Worm (Caenorhabditis elegans) whole organism, L2 larva: ENCODE data around the gene ZK1010.5.
A peak's percentile ranks its signal among the peaks of the same experiment; 100 is the strongest.

Experiments used
- C34F6.9 ChIP-seq: fragments of 150-350 bp; optimal IDR thresholded peaks from 2 replicates; lab custom pipeline; 2014; ENCODE audit warnings: missing biosample characterization, missing genetic modification characterization
- R02D3.7 ChIP-seq: fragments of 150-350 bp; optimal IDR thresholded peaks from 2 replicates; lab custom pipeline; 2014; ENCODE audit warnings: missing biosample characterization, missing genetic modification characterization
- Y55F3AM.14 ChIP-seq: fragments of 200-800 bp; sonication (Bioruptor generic); optimal IDR thresholded peaks from 2 replicates; lab custom pipeline; 2018; ENCODE audit warnings: mild to moderate bottlenecking, missing genetic modification characterization, missing compliant biosample characterization
- ZK546.5 ChIP-seq: sonication (generic microtip); optimal IDR thresholded peaks from 2 replicates; lab custom pipeline; 2017; ENCODE audit warnings: missing biosample characterization, missing genetic modification characterization
- aly-2 ChIP-seq: fragments of 150-350 bp; optimal IDR thresholded peaks from 2 replicates; lab custom pipeline; 2014; ENCODE audit warnings: missing biosample characterization, missing genetic modification characterization
- ama-1 ChIP-seq: fragments of 150-350 bp; optimal IDR thresholded peaks from 2 replicates; lab custom pipeline; 2018; ENCODE audit warnings: inconsistent platforms
- blmp-1 ChIP-seq: sonication (generic microtip); optimal IDR thresholded peaks from 2 replicates; lab custom pipeline; 2017; ENCODE audit warnings: missing genetic modification characterization, mild to moderate bottlenecking, missing compliant biosample characterization, antibody characterized with exemption, moderate library complexity; ENCODE audit not compliant: insufficient read depth
- ceh-16 ChIP-seq: fragments of 150-350 bp; optimal IDR thresholded peaks from 2 replicates; lab custom pipeline; 2014; ENCODE audit warnings: missing biosample characterization, missing genetic modification characterization
- crh-2 ChIP-seq: sonication (generic microtip); optimal IDR thresholded peaks from 2 replicates; lab custom pipeline; 2017; ENCODE audit warnings: missing biosample characterization, missing genetic modification characterization
- dmd-4 ChIP-seq: sonication (generic microtip); optimal IDR thresholded peaks from 2 replicates; lab custom pipeline; 2017; ENCODE audit warnings: missing biosample characterization, missing genetic modification characterization
- egl-27 ChIP-seq: sonication (generic microtip); optimal IDR thresholded peaks from 3 replicates; lab custom pipeline; 2017; ENCODE audit warnings: missing biosample characterization, missing genetic modification reagents, missing genetic modification characterization
- elt-1 ChIP-seq: fragments of 150-350 bp; optimal IDR thresholded peaks from 2 replicates; lab custom pipeline; 2014; ENCODE audit warnings: missing biosample characterization, missing genetic modification characterization
- fos-1 ChIP-seq: fragments of 150-350 bp; optimal IDR thresholded peaks from 2 replicates; lab custom pipeline; 2014; ENCODE audit warnings: missing biosample characterization, missing genetic modification characterization
- lin-11 ChIP-seq: fragments of 150-350 bp; sonication (generic microtip); optimal IDR thresholded peaks from 2 replicates; lab custom pipeline; 2014; ENCODE audit warnings: missing biosample characterization, missing genetic modification characterization, inconsistent platforms, mixed read lengths
- lin-13 ChIP-seq: fragments of 150-350 bp; optimal IDR thresholded peaks from 2 replicates; lab custom pipeline; 2014; ENCODE audit warnings: missing biosample characterization, missing genetic modification reagents, missing genetic modification characterization
- lin-39 ChIP-seq: fragments of 150-350 bp; optimal IDR thresholded peaks from 2 replicates; lab custom pipeline; 2014; ENCODE audit warnings: missing biosample characterization, missing genetic modification reagents, missing genetic modification characterization
- lsy-2 ChIP-seq, 2 experiments: fragments of 150-350 bp in 1 of 2; sonication (generic microtip) in 1 of 2; optimal IDR thresholded peaks; 2 replicates each; lab custom pipeline; 2014 to 2017; ENCODE audit warnings: missing biosample characterization in 2 of 2, missing genetic modification characterization in 2 of 2
- mab-5 ChIP-seq: fragments of 150-350 bp; optimal IDR thresholded peaks from 2 replicates; lab custom pipeline; 2014; ENCODE audit warnings: missing biosample characterization, missing genetic modification characterization
- mbf-1 ChIP-seq: sonication (generic microtip); optimal IDR thresholded peaks from 2 replicates; lab custom pipeline; 2017; ENCODE audit warnings: missing biosample characterization, missing genetic modification characterization
- mdl-1 ChIP-seq, 2 experiments: fragments of 150-350 bp in 1 of 2; sonication (generic microtip) in 1 of 2; optimal IDR thresholded peaks; 2 replicates each; lab custom pipeline; 2017; ENCODE audit warnings: missing biosample characterization in 2 of 2, missing genetic modification characterization in 2 of 2
- nhr-10 ChIP-seq: sonication (generic microtip); optimal IDR thresholded peaks from 2 replicates; lab custom pipeline; 2017; ENCODE audit warnings: missing biosample characterization, missing genetic modification characterization
- nhr-11 ChIP-seq: fragments of 150-350 bp; optimal IDR thresholded peaks from 2 replicates; lab custom pipeline; 2014; ENCODE audit warnings: missing biosample characterization, missing genetic modification characterization
- nhr-12 ChIP-seq: fragments of 150-350 bp; optimal IDR thresholded peaks from 2 replicates; lab custom pipeline; 2014; ENCODE audit warnings: missing biosample characterization, missing genetic modification characterization
- nhr-129 ChIP-seq: fragments of 150-350 bp; optimal IDR thresholded peaks from 2 replicates; lab custom pipeline; 2014; ENCODE audit warnings: missing biosample characterization, missing genetic modification characterization
- nhr-23 ChIP-seq: fragments of 150-350 bp; optimal IDR thresholded peaks from 2 replicates; lab custom pipeline; 2014; ENCODE audit warnings: missing biosample characterization, missing genetic modification reagents, missing genetic modification characterization
- nhr-237 ChIP-seq: fragments of 150-350 bp; optimal IDR thresholded peaks from 2 replicates; lab custom pipeline; 2014; ENCODE audit warnings: missing biosample characterization, missing genetic modification characterization
- nhr-25 ChIP-seq: fragments of 150-350 bp; sonication (generic microtip); optimal IDR thresholded peaks from 3 replicates; lab custom pipeline; 2014; ENCODE audit warnings: missing biosample characterization, missing genetic modification characterization
- nhr-6 ChIP-seq: fragments of 150-350 bp; optimal IDR thresholded peaks from 2 replicates; lab custom pipeline; 2014; ENCODE audit warnings: missing biosample characterization, missing genetic modification characterization
- nhr-77 ChIP-seq: fragments of 150-350 bp; optimal IDR thresholded peaks from 2 replicates; lab custom pipeline; 2014; ENCODE audit warnings: missing biosample characterization, missing genetic modification characterization
- sem-4 ChIP-seq: fragments of 150-350 bp; optimal IDR thresholded peaks from 2 replicates; lab custom pipeline; 2014; ENCODE audit warnings: missing biosample characterization, missing genetic modification reagents, missing genetic modification characterization
- skn-1 ChIP-seq: sonication (generic microtip); optimal IDR thresholded peaks from 2 replicates; lab custom pipeline; 2017; ENCODE audit warnings: missing biosample characterization, missing genetic modification characterization
- sma-3 ChIP-seq: sonication (generic microtip); optimal IDR thresholded peaks from 2 replicates; lab custom pipeline; 2016; ENCODE audit warnings: missing genetic modification reagents, missing genetic modification characterization, missing compliant biosample characterization
- sma-9 ChIP-seq, 2 experiments: fragments of 150-350 bp in 1 of 2; sonication (generic microtip) in 1 of 2; optimal IDR thresholded peaks; 2 replicates each; lab custom pipeline; 2014 to 2016; ENCODE audit warnings: missing genetic modification characterization in 2 of 2, mild to moderate bottlenecking in 1 of 2, missing biosample characterization in 1 of 2, missing compliant biosample characterization in 1 of 2, missing genetic modification reagents in 1 of 2, moderate library complexity in 1 of 2
- snpc-4 ChIP-seq: fragments of 150-350 bp; optimal IDR thresholded peaks from 2 replicates; lab custom pipeline; 2014; ENCODE audit warnings: missing biosample characterization, missing genetic modification characterization
- unc-55 ChIP-seq: fragments of 150-350 bp; sonication (generic microtip); optimal IDR thresholded peaks from 3 replicates; lab custom pipeline; 2014; ENCODE audit warnings: missing biosample characterization, missing genetic modification reagents, missing genetic modification characterization
- unc-62 ChIP-seq: fragments of 150-350 bp; optimal IDR thresholded peaks from 2 replicates; lab custom pipeline; 2014; ENCODE audit warnings: missing biosample characterization, missing genetic modification reagents, missing genetic modification characterization
- zag-1 ChIP-seq: fragments of 150-350 bp; optimal IDR thresholded peaks from 2 replicates; lab custom pipeline; 2014; ENCODE audit warnings: missing biosample characterization, missing genetic modification characterization
- ztf-4 ChIP-seq: fragments of 150-350 bp; optimal IDR thresholded peaks from 2 replicates; lab custom pipeline; 2014; ENCODE audit warnings: missing biosample characterization, missing genetic modification characterization

ZK1010.5 gene

ce11 chrIII:13000457-13000856 lies 13.1 kb upstream of the ZK1010.5 start, which contains the start of gene ZK1010.8:
Gene ZK1010.8, minus strand, starts transcription at chrIII:13000670.
- TF ChIP-seq nhr-23 (tag; lab: Kevin White, UChicago) (no peak), fos-1 (tag; lab: Kevin White, UChicago) (peak; percentile 54), unc-62 (GFP tag; lab: Kevin White, UChicago) (no peak)

- TF ChIP-seq lin-13 (GFP tag; lab: Kevin White, UChicago) (no peak), nhr-12 (tag; lab: Kevin White, UChicago) (no peak), nhr-10 (tag; lab: Kevin White, UChicago) (no peak), aly-2 (no peak)
Observed at ce11 chrIII:12998252-12998651, 10.9 kb upstream of the ZK1010.5 start.

DNA sequence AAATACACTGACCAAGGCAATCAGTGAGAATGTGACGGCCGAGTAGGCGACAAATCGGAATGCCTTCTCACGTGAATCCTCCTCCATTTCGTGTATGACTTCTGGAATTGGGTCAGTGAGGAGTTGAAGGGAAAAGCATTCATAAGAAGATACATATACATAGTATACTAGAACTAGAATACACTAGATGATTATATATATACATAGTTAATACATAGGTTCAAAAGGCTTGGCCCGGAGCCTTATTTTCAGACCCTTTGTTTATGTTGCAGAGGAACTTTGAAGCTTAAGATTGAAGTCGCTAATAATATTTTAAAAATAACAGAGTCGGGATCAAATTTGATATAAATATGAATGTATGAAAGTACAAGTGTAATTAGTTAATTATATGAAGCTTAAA lies 6.3 kb upstream of the ZK1010.5 start, which contains the start of gene col-97:
Gene col-97 (minus strand): TSS at position 101 of the 400 bp plus-strand sequence.
- TF ChIP-seq skn-1 (tag; lab: Kevin White, UChicago) (no peak), mbf-1 (tag; lab: Kevin White, UChicago) (no peak), crh-2 (tag; lab: Kevin White, UChicago) (no peak), nhr-12 (tag; lab: Kevin White, UChicago) (no peak), lin-39 (tag; lab: Kevin White, UChicago) (no peak), nhr-237 (no peak), ceh-16 (tag; lab: Kevin White, UChicago) (no peak), unc-55 (GFP tag; lab: Kevin White, UChicago) (no peak), aly-2 (no peak), lsy-2 (tag; optimal IDR thresholded peaks at IDR 0.05; lab: Kevin White, UChicago) (no peak), lin-11 (tag; lab: Kevin White, UChicago) (no peak), egl-27 (tag; lab: Kevin White, UChicago) (no peak), nhr-129 (tag; lab: Kevin White, UChicago) (no peak), dmd-4 (tag; lab: Kevin White, UChicago) (no peak)

DNA sequence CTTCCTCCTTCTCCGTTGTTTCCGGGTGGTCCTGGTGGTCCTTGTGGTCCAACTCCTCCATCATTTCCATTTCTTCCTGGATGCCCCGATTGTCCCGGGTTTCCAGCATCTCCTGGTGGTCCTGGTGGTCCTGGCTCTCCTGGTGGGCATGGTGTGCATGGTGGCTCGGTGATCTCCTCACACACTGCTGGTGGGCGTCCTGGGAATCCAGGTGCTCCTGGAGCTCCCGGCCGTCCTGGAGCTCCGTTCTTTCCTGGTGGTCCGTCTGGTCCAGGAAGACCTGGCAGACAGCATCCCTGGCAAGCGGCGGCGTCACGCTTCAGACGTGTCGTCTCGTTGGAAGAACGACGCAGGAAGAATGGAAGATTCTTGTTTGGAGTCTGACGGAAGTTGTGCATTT lies 5.7 kb upstream of the ZK1010.5 start:
- TF ChIP-seq nhr-6 (tag; lab: Kevin White, UChicago): no peak
- no peak for TF ChIP-seq blmp-1 (tag; lab: Kevin White, UChicago)
- TF ChIP-seq ZK546.5 (tag; lab: Kevin White, UChicago): no peak
- no peak for TF ChIP-seq dmd-4 (tag; lab: Kevin White, UChicago)
- TF ChIP-seq mab-5 (tag; lab: Kevin White, UChicago): no peak
- TF ChIP-seq unc-55 (GFP tag; lab: Kevin White, UChicago): no peak
- TF ChIP-seq Y55F3AM.14 (GFP tag; lab: Kevin White, UChicago): no peak
- TF ChIP-seq R02D3.7 (tag; lab: Kevin White, UChicago): no peak
- TF ChIP-seq elt-1: no peak
- no peak for TF ChIP-seq sem-4
- no peak for TF ChIP-seq nhr-23 (tag; lab: Kevin White, UChicago)
- TF ChIP-seq C34F6.9 (tag; lab: Kevin White, UChicago): no peak
- no peak for TF ChIP-seq lin-11 (tag; lab: Kevin White, UChicago)
- no peak for TF ChIP-seq nhr-11 (tag; lab: Kevin White, UChicago)
- TF ChIP-seq ztf-4 (tag; lab: Kevin White, UChicago): no peak
- no peak for TF ChIP-seq sma-9 (GFP tag; optimal IDR thresholded peaks at IDR 0.05; lab: Kevin White, UChicago)
- TF ChIP-seq sma-9 (tag; optimal IDR thresholded peaks at IDR 0.05; lab: Kevin White, UChicago): no peak
- TF ChIP-seq ama-1 (lab: Kevin White, UChicago): no peak

- no peak for TF ChIP-seq sem-4
Observed at ce11 chrIII:12990997-12991396, 3.7 kb upstream of the ZK1010.5 start, which contains the start of gene ZK1010.12. Gene ZK1010.12, plus strand, starts transcription at chrIII:12991297.

DNA sequence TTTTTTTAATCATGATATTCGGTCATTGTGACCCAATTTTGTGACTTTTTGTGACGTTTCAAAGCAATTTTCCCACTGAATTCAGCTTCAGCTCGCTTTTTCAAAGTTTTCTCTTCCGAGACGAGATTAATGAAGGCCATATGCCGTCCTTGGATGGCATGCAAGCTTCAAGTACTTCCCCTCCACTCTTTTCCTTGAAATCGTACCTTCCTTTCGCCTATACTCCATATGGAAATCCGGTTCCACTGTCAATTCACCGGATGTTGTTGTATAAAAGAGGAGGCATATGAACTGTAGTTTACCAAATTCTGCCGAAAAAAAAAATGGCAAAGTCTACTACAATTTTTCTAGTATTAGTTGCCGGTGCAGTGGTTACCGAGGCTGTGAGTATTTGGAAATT lies 6.5 kb downstream of the ZK1010.5 start, which contains the start of gene ZK1010.4:
Gene ZK1010.4 (plus strand): TSS at position 301 of the 400 bp plus-strand sequence.
- TF ChIP-seq lin-13 (GFP tag; lab: Kevin White, UChicago) (no peak), zag-1 (tag; lab: Kevin White, UChicago) (no peak), ZK546.5 (tag; lab: Kevin White, UChicago) (no peak), lsy-2 (tag; optimal IDR thresholded peaks at IDR 0.05; lab: Kevin White, UChicago) (no peak), Y55F3AM.14 (GFP tag; lab: Kevin White, UChicago) (no peak), skn-1 (tag; lab: Kevin White, UChicago) (no peak), lin-11 (tag; lab: Kevin White, UChicago) (no peak), nhr-237 (no peak), ama-1 (lab: Kevin White, UChicago) (no peak), nhr-25 (tag; lab: Kevin White, UChicago) (no peak), crh-2 (tag; lab: Kevin White, UChicago) (no peak), sma-3 (GFP tag; lab: Kevin White, UChicago) (no peak), nhr-77 (tag; lab: Kevin White, UChicago) (no peak), mdl-1 (tag; optimal IDR thresholded peaks at IDR 0.05; lab: Kevin White, UChicago) (no peak), snpc-4 (tag; lab: Kevin White, UChicago) (no peak), nhr-23 (tag; lab: Kevin White, UChicago) (no peak), egl-27 (tag; lab: Kevin White, UChicago) (no peak), unc-55 (GFP tag; lab: Kevin White, UChicago) (no peak), nhr-10 (tag; lab: Kevin White, UChicago) (no peak)
